Fruit fly (Drosophila melanogaster) whole organism, embryonic: Measurements from ENCODE around the gene KdelR.

Source experiments
- BEAF-32 ChIP-seq: fragments of 200-800 bp; sonication (Bioruptor generic); optimal IDR thresholded peaks from 3 replicates; lab custom pipeline; 2017; ENCODE audit warnings: missing biosample characterization, missing genetic modification characterization, mild to moderate bottlenecking, moderate library complexity, missing genetic modification reagents
- Bgb ChIP-seq: fragments of 200-800 bp; sonication (Bioruptor generic); IDR thresholded peaks from 2 replicates; pipeline ENCODE4 v1.3.6; 2022; ENCODE audit warnings: missing biosample characterization, missing genetic modification characterization; ENCODE audit not compliant: partially characterized antibody
- CG10462 ChIP-seq: fragments of 200-800 bp; sonication (Bioruptor generic); optimal IDR thresholded peaks from 2 replicates; lab custom pipeline; 2016; ENCODE audit warnings: missing biosample characterization, missing genetic modification characterization
- CG13287 ChIP-seq: fragments of 200-800 bp; sonication (Bioruptor generic); IDR thresholded peaks from 2 replicates; pipeline ENCODE4 v1.3.6; 2022; ENCODE audit warnings: missing biosample characterization, missing genetic modification characterization; ENCODE audit not compliant: partially characterized antibody
- Dp ChIP-seq: fragments of 200-800 bp; sonication (Bioruptor generic); optimal IDR thresholded peaks from 2 replicates; lab custom pipeline; 2018; ENCODE audit warnings: missing biosample characterization, mild to moderate bottlenecking, missing genetic modification characterization, moderate library complexity
- Dref ChIP-seq: fragments of 200-800 bp; sonication (Bioruptor generic); IDR thresholded peaks from 2 replicates; pipeline ENCODE4 v1.3.6; 2022; ENCODE audit warnings: missing biosample characterization, missing genetic modification characterization
- Myb ChIP-seq: fragments of 200-800 bp; sonication (Bioruptor generic); optimal IDR thresholded peaks from 2 replicates; lab custom pipeline; 2016; ENCODE audit warnings: missing biosample characterization, missing genetic modification characterization
- Scr ChIP-seq: fragments of 200-800 bp; sonication (Bioruptor generic); IDR thresholded peaks from 2 replicates; pipeline ENCODE4 v1.3.6; 2022; ENCODE audit warnings: missing biosample characterization, missing genetic modification characterization; ENCODE audit not compliant: partially characterized antibody
- Side ChIP-seq: fragments of 200-800 bp; sonication (Bioruptor generic); optimal IDR thresholded peaks from 2 replicates; lab custom pipeline; 2016; ENCODE audit warnings: missing biosample characterization, missing genetic modification characterization
- eve ChIP-seq, 2 experiments: fragments of >200 bp; optimal IDR thresholded peaks; 2 replicates each; lab custom pipeline; 2017; ENCODE audit warnings: missing biosample characterization in 2 of 2, missing genetic modification characterization in 2 of 2
- row ChIP-seq: fragments of 200-800 bp; sonication (Bioruptor generic); IDR thresholded peaks from 3 replicates; pipeline ENCODE4 v1.3.6; 2022; ENCODE audit warnings: missing biosample characterization, missing genetic modification characterization
- stwl ChIP-seq: fragments of 200-800 bp; sonication (Bioruptor generic); optimal IDR thresholded peaks from 3 replicates; lab custom pipeline; 2018; ENCODE audit warnings: missing biosample characterization, mild to moderate bottlenecking, missing genetic modification characterization, moderate library complexity

KdelR gene

DNA sequence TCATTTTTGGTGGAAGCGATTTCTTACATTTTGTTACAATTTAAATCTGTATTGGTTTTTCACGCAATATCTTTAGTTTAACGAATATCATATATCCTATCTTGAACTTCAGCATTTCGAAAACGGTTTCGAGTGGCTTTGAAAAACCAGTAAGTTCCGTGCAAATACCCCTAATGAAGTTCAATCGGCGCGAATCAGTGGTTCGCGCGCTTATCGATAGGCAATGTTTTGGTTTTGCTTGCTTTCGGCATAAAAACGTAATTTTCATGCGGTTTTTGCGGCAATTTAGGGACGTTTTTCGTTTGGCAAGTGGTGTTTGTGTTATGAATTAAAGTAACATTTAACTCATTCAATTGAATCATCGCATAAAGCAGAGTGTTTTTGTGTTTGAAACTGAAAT is 50.2 kb downstream of the KdelR start, which contains the start of gene RluA-2 (continued):
- TF ChIP-seq Scr (GFP tag; lab: Robert Waterston, UW) (peak; percentile 53; the same call in 1 of the 2 replicates), Dref (GFP tag; lab: Robert Waterston, UW) (peak; percentile 58), CG10462 (GFP tag; lab: Kevin White, UChicago) (no peak), row (GFP tag; lab: Robert Waterston, UW) (0 out of 3 replicates have a peak, but pooled peaks have one; percentile 11), Myb (GFP tag; lab: Kevin White, UChicago) (peak; percentile 81), stwl (tag; lab: Kevin White, UChicago) (peak; percentile 38), BEAF-32 (GFP tag; lab: Kevin White, UChicago) (peak; percentile 33), Dp (GFP tag; lab: Kevin White, UChicago) (peak; percentile 49), Side (GFP tag; lab: Kevin White, UChicago) (no peak), Bgb (GFP tag; lab: Robert Waterston, UW) (peak; percentile 24; the same call in 1 of the 2 replicates), eve (GFP tag; optimal IDR thresholded peaks at IDR 0.05; lab: Kevin White, UChicago) (peak in 1 of 2 experiments; percentile 26), CG13287 (peak; percentile 61)
